Fruit fly (Drosophila melanogaster): ENCODE data around the gene Sgs8.

Sgs8 gene

DNA sequence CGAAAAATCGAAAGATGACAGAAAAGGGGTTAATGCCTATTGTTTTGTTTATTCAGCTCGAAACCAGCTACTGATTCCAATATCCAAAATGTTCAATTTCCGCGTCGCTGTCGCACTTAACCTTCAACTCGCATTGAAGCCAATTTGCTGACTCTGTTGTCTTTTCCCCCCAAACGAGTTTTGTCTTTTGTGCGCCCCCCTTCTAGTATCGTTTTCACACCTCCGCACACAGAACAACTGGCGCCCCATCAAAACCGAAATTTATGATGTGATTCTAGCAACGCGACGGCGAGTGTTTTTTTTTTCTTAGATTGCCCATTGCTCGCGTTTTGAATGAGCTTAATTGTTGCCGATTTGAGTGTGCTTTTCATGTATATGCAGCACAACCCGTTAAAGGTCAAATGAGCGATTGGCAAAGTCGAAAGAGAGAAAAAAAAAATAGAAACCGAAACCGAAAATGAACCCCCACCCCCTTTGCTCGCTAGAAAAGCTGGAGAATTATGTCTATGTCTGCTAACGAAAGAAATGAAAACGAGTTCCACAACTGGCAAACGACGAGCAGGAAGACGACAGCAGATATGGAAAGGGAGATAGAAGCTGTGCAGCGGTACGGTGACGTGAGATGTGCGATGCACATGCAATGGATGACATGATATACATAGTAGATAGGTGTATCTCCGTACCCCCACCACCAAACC lies 41.3 kb upstream of the Sgs8 start (continued):
- peak; percentile 82 for TF ChIP-seq CG11696 (GFP tag; IDR thresholded peaks at IDR 0.05)
- 0 out of 2 replicates have a peak, but pooled peaks have one; percentile 16 for TF ChIP-seq CG14441 (GFP tag; IDR thresholded peaks at IDR 0.05)
- TF ChIP-seq CG9437 (GFP tag; optimal IDR thresholded peaks at IDR 0.05): no peak
- peak; percentile 3 for TF ChIP-seq Fer1 (GFP tag; optimal IDR thresholded peaks at IDR 0.05)
- TF ChIP-seq fu2 (GFP tag; optimal IDR thresholded peaks at IDR 0.05): no peak
- TF ChIP-seq sens (GFP tag): peak; percentile 39
- no peak for TF ChIP-seq B-H1 (GFP tag; IDR thresholded peaks at IDR 0.05)

- TF ChIP-seq Drgx (GFP tag; IDR thresholded peaks at IDR 0.05) (0 out of 2 replicates have a peak, but pooled peaks have one; percentile 28), Hr39 (optimal IDR thresholded peaks at IDR 0.05) (peak; percentile 74), ci (GFP tag; IDR thresholded peaks at IDR 0.05) (0 out of 3 replicates have a peak, but pooled peaks have one; percentile 24), CG15479 (GFP tag; optimal IDR thresholded peaks at IDR 0.05) (no peak), pum (GFP tag; optimal IDR thresholded peaks at IDR 0.05) (no peak), C15 (GFP tag; IDR thresholded peaks at IDR 0.05) (no peak), oc (tag; optimal IDR thresholded peaks at IDR 0.05) (no peak), MESR4 (GFP tag; optimal IDR thresholded peaks at IDR 0.05) (no peak)
These were observed 40.2 kb upstream of the Sgs8 start for dm6 chr3L:11549432-11549831.

- TF ChIP-seq Ets65A (GFP tag): peak; percentile 52
- TF ChIP-seq CG4328 (GFP tag; optimal IDR thresholded peaks at IDR 0.05): no peak
- 0 out of 3 replicates have a peak, but pooled peaks have one; percentile 60 for TF ChIP-seq so (GFP tag; IDR thresholded peaks at IDR 0.05)
- no peak for TF ChIP-seq mirr (GFP tag; optimal IDR thresholded peaks at IDR 0.05)
- no peak for TF ChIP-seq CG4854 (GFP tag; optimal IDR thresholded peaks at IDR 0.05)
- peak; percentile 25; the same call in 1 of the 2 replicates for TF ChIP-seq ara (GFP tag; IDR thresholded peaks at IDR 0.05)
- TF ChIP-seq unc-4 (GFP tag; IDR thresholded peaks at IDR 0.05; ENCODE audit: partially characterized antibody): no peak
- TF ChIP-seq Med (GFP tag): peak; percentile 16
- TF ChIP-seq gfzf (GFP tag; optimal IDR thresholded peaks at IDR 0.05): no peak
- TF ChIP-seq lov (optimal IDR thresholded peaks at IDR 0.05): no peak
- 0 out of 3 replicates have a peak, but pooled peaks have one; percentile 33 for TF ChIP-seq lov (GFP tag; IDR thresholded peaks at IDR 0.05)
- no peak for TF ChIP-seq CG18764 (GFP tag; optimal IDR thresholded peaks at IDR 0.05)
- TF ChIP-seq Tbp (GFP tag; optimal IDR thresholded peaks at IDR 0.05): no peak
- TF ChIP-seq crol (GFP tag; IDR thresholded peaks at IDR 0.05): peak; percentile 27; the same call in 1 of the 2 replicates
- TF ChIP-seq zen2 (GFP tag; IDR thresholded peaks at IDR 0.05; ENCODE audit: partially characterized antibody): no peak
- TF ChIP-seq vvl (GFP tag; IDR thresholded peaks at IDR 0.05): no peak
- no peak for TF ChIP-seq peb (GFP tag; IDR thresholded peaks at IDR 0.05)
- TF ChIP-seq Awh (GFP tag; IDR thresholded peaks at IDR 0.05): peak; percentile 18; the same call in 1 of the 2 replicates
These were observed 38.8 kb upstream of the Sgs8 start for dm6 chr3L:11548009-11548408.

- TF ChIP-seq CG13775 (GFP tag; optimal IDR thresholded peaks at IDR 0.05): no peak
- TF ChIP-seq Side (GFP tag; optimal IDR thresholded peaks at IDR 0.05): no peak
- TF ChIP-seq chinmo (GFP tag; IDR thresholded peaks at IDR 0.05; ENCODE audit: partially characterized antibody): 0 out of 4 replicates have a peak, but pooled peaks have one; percentile 39
- TF ChIP-seq CG12219 (GFP tag; optimal IDR thresholded peaks at IDR 0.05): no peak
- no peak for TF ChIP-seq Atf6 (GFP tag; IDR thresholded peaks at IDR 0.05)
- peak; percentile 29 for TF ChIP-seq sqz (GFP tag; optimal IDR thresholded peaks at IDR 0.05)
- no peak for TF ChIP-seq Gug (GFP tag; IDR thresholded peaks at IDR 0.05)
- peak; percentile 47 for TF ChIP-seq Vsx1 (GFP tag; optimal IDR thresholded peaks at IDR 0.05)
- no peak for TF ChIP-seq Dll (GFP tag; IDR thresholded peaks at IDR 0.05; ENCODE audit: partially characterized antibody)
- TF ChIP-seq shn (GFP tag; optimal IDR thresholded peaks at IDR 0.05): no peak
- TF ChIP-seq grau (tag; optimal IDR thresholded peaks at IDR 0.05): peak; percentile 71
- no peak for TF ChIP-seq CG12769 (tag; optimal IDR thresholded peaks at IDR 0.05)
- TF ChIP-seq unc-4 (GFP tag; IDR thresholded peaks at IDR 0.05; ENCODE audit: partially characterized antibody): no peak
- TF ChIP-seq kni (GFP tag; optimal IDR thresholded peaks at IDR 0.05): peak; percentile 77
- TF ChIP-seq Dfd (GFP tag; optimal IDR thresholded peaks at IDR 0.05): no peak
These were observed 38.3 kb upstream of the Sgs8 start for dm6 chr3L:11547302-11547994.
